Fruit fly (Drosophila melanogaster) whole organism, embryonic: Measurements from ENCODE around the gene CG33702.

ENCODE experiments used
- Ada2b ChIP-seq: fragments of 200-800 bp; sonication (Bioruptor generic); IDR thresholded peaks from 2 replicates; pipeline ENCODE4 v1.3.6; 2022; ENCODE audit warnings: missing biosample characterization, missing genetic modification characterization
- Adf1 ChIP-seq: fragments of 200-800 bp; sonication (Bioruptor generic); IDR thresholded peaks from 2 replicates; pipeline ENCODE4 v1.3.6; 2022; ENCODE audit warnings: missing biosample characterization, missing genetic modification characterization
- Atf-2 ChIP-seq: fragments of 200-800 bp; sonication (Bioruptor generic); optimal IDR thresholded peaks from 2 replicates; lab custom pipeline; 2016; ENCODE audit warnings: missing biosample characterization, missing genetic modification characterization
- Bgb ChIP-seq: fragments of 200-800 bp; sonication (Bioruptor generic); IDR thresholded peaks from 2 replicates; pipeline ENCODE4 v1.3.6; 2022; ENCODE audit warnings: missing biosample characterization, missing genetic modification characterization; ENCODE audit not compliant: partially characterized antibody
- C15 ChIP-seq: fragments of 200-800 bp; sonication (Bioruptor generic); IDR thresholded peaks from 3 replicates; pipeline ENCODE4 v1.3.6; 2022; ENCODE audit warnings: missing biosample characterization, missing genetic modification characterization
- CG11695 ChIP-seq: fragments of 200-800 bp; sonication (Bioruptor generic); IDR thresholded peaks from 3 replicates; pipeline ENCODE4 v1.3.6; 2022; ENCODE audit warnings: missing biosample characterization, missing genetic modification characterization
- CG14050 ChIP-seq: fragments of 200-800 bp; sonication (Bioruptor generic); IDR thresholded peaks from 3 replicates; pipeline ENCODE4 v1.3.6; 2022; ENCODE audit warnings: missing biosample characterization, missing genetic modification characterization
- CG14667 ChIP-seq: fragments of 200-800 bp; sonication (Bioruptor generic); IDR thresholded peaks from 2 replicates; pipeline ENCODE4 v1.3.6; 2022; ENCODE audit warnings: missing biosample characterization, missing genetic modification characterization
- CG15601 ChIP-seq: fragments of 200-800 bp; sonication (Bioruptor generic); optimal IDR thresholded peaks from 3 replicates; lab custom pipeline; 2019; ENCODE audit warnings: missing biosample characterization, mild to moderate bottlenecking, missing genetic modification characterization, moderate library complexity
- CG1602 ChIP-seq: fragments of 200-800 bp; sonication (Bioruptor generic); optimal IDR thresholded peaks from 3 replicates; lab custom pipeline; 2016; ENCODE audit warnings: missing biosample characterization, missing genetic modification characterization
- CG17385 ChIP-seq: fragments of 200-800 bp; sonication (Bioruptor generic); optimal IDR thresholded peaks from 3 replicates; lab custom pipeline; 2018; ENCODE audit warnings: missing biosample characterization, mild to moderate bottlenecking, missing genetic modification characterization
- CG18764 ChIP-seq: fragments of 200-800 bp; sonication (Bioruptor generic); optimal IDR thresholded peaks from 3 replicates; lab custom pipeline; 2016; ENCODE audit warnings: missing biosample characterization, missing genetic modification characterization
- CG2129 ChIP-seq: fragments of 200-800 bp; sonication (Bioruptor generic); IDR thresholded peaks from 2 replicates; pipeline ENCODE4 v1.3.6; 2022; ENCODE audit warnings: missing biosample characterization, missing genetic modification characterization; ENCODE audit not compliant: partially characterized antibody
- CG42726 ChIP-seq: fragments of 200-800 bp; sonication (Bioruptor generic); IDR thresholded peaks from 2 replicates; pipeline ENCODE4 v1.3.6; 2022; ENCODE audit warnings: missing biosample characterization, missing genetic modification characterization; ENCODE audit not compliant: partially characterized antibody
- CG4360 ChIP-seq: fragments of 200-800 bp; sonication (Bioruptor generic); IDR thresholded peaks from 2 replicates; pipeline ENCODE4 v1.3.6; 2022; ENCODE audit warnings: missing biosample characterization, missing genetic modification characterization
- CG6175 ChIP-seq: fragments of 200-800 bp; sonication (Bioruptor generic); IDR thresholded peaks from 3 replicates; pipeline ENCODE4 v1.3.6; 2022; ENCODE audit warnings: missing biosample characterization, missing genetic modification characterization
- CG6854 ChIP-seq: fragments of 200-800 bp; sonication (Bioruptor generic); optimal IDR thresholded peaks from 3 replicates; lab custom pipeline; 2017; ENCODE audit warnings: missing biosample characterization, mild to moderate bottlenecking, missing genetic modification characterization
- CG7928 ChIP-seq: fragments of 200-800 bp; sonication (Bioruptor generic); optimal IDR thresholded peaks from 2 replicates; lab custom pipeline; 2017; ENCODE audit warnings: missing biosample characterization, mild to moderate bottlenecking, missing genetic modification characterization
- CG7987 ChIP-seq: fragments of 200-800 bp; sonication (Bioruptor generic); optimal IDR thresholded peaks from 2 replicates; lab custom pipeline; 2018; ENCODE audit warnings: missing biosample characterization, mild to moderate bottlenecking, missing genetic modification characterization, moderate library complexity
- CG8089 ChIP-seq: fragments of 200-800 bp; sonication (Bioruptor generic); optimal IDR thresholded peaks from 3 replicates; lab custom pipeline; 2016; ENCODE audit warnings: missing biosample characterization, missing genetic modification characterization
- CG8924 ChIP-seq: fragments of 200-800 bp; optimal IDR thresholded peaks from 3 replicates; lab custom pipeline; 2019; ENCODE audit warnings: missing biosample characterization, mild to moderate bottlenecking, missing genetic modification characterization, moderate library complexity
- CG9215 ChIP-seq: fragments of 200-800 bp; sonication (Bioruptor generic); IDR thresholded peaks from 2 replicates; pipeline ENCODE4 v1.3.6; 2022; ENCODE audit warnings: missing biosample characterization, missing genetic modification characterization
- Dref ChIP-seq: fragments of 200-800 bp; sonication (Bioruptor generic); IDR thresholded peaks from 2 replicates; pipeline ENCODE4 v1.3.6; 2022; ENCODE audit warnings: missing biosample characterization, missing genetic modification characterization
- Hr51 ChIP-seq, 2 experiments: fragments of 200-800 bp; sonication (Bioruptor generic); optimal IDR thresholded peaks; 2 replicates in 1 of 2; 3 replicates in 1 of 2; lab custom pipeline; 2016 to 2018; ENCODE audit warnings: missing biosample characterization in 2 of 2, missing genetic modification characterization in 2 of 2, mild to moderate bottlenecking in 1 of 2, moderate library complexity in 1 of 2
- Hsf ChIP-seq: fragments of 200-800 bp; sonication (Bioruptor generic); optimal IDR thresholded peaks from 3 replicates; lab custom pipeline; 2016; ENCODE audit warnings: missing biosample characterization, missing genetic modification characterization
- NC2α ChIP-seq: fragments of 200-800 bp; sonication (Bioruptor generic); optimal IDR thresholded peaks from 2 replicates; lab custom pipeline; 2016; ENCODE audit warnings: missing biosample characterization, missing genetic modification characterization
- Oaz ChIP-seq: fragments of 200-800 bp; sonication (Bioruptor generic); IDR thresholded peaks from 2 replicates; pipeline ENCODE4 v1.3.6; 2022; ENCODE audit warnings: missing biosample characterization, missing genetic modification characterization
- amos ChIP-seq: fragments of 200-800 bp; sonication (Bioruptor generic); IDR thresholded peaks from 2 replicates; pipeline ENCODE4 v1.3.6; 2022; ENCODE audit warnings: missing biosample characterization, missing genetic modification characterization; ENCODE audit not compliant: partially characterized antibody
- aop ChIP-seq: fragments of 200-800 bp; sonication (Bioruptor generic); IDR thresholded peaks from 2 replicates; pipeline ENCODE4 v1.3.6; 2022; ENCODE audit warnings: missing biosample characterization, missing genetic modification characterization
- ase ChIP-seq: fragments of 200-800 bp; sonication (Bioruptor generic); IDR thresholded peaks from 3 replicates; pipeline ENCODE4 v1.3.6; 2022; ENCODE audit warnings: missing biosample characterization, missing genetic modification characterization
- az2 ChIP-seq: fragments of 200-800 bp; sonication (Bioruptor generic); optimal IDR thresholded peaks from 3 replicates; lab custom pipeline; 2016; ENCODE audit warnings: missing biosample characterization, missing genetic modification characterization
- cad ChIP-seq: fragments of >200 bp; optimal IDR thresholded peaks from 2 replicates; lab custom pipeline; 2017; ENCODE audit warnings: missing biosample characterization, missing genetic modification characterization
- fd3F ChIP-seq: fragments of 200-800 bp; sonication (Bioruptor generic); optimal IDR thresholded peaks from 2 replicates; lab custom pipeline; 2018; ENCODE audit warnings: missing biosample characterization, mild to moderate bottlenecking, missing genetic modification characterization, moderate library complexity
- grau ChIP-seq: fragments of 200-800 bp; optimal IDR thresholded peaks from 3 replicates; lab custom pipeline; 2019; ENCODE audit warnings: missing biosample characterization, mild to moderate bottlenecking, missing genetic modification characterization, moderate library complexity
- grn ChIP-seq: fragments of 200-800 bp; sonication (Bioruptor generic); optimal IDR thresholded peaks from 3 replicates; lab custom pipeline; 2017; ENCODE audit warnings: missing biosample characterization, missing genetic modification characterization
- gsb-n ChIP-seq: fragments of 200-800 bp; sonication (Bioruptor generic); optimal IDR thresholded peaks from 3 replicates; lab custom pipeline; 2018; ENCODE audit warnings: missing biosample characterization, mild to moderate bottlenecking, missing genetic modification characterization
- inv ChIP-seq: fragments of 200-800 bp; sonication (Bioruptor generic); IDR thresholded peaks from 2 replicates; pipeline ENCODE4 v1.3.6; 2022; ENCODE audit warnings: missing biosample characterization, missing genetic modification characterization; ENCODE audit not compliant: partially characterized antibody
- lilli ChIP-seq: fragments of 200-800 bp; sonication (Bioruptor generic); optimal IDR thresholded peaks from 3 replicates; lab custom pipeline; 2016; ENCODE audit warnings: missing biosample characterization, missing genetic modification characterization
- maf-S ChIP-seq: fragments of 200-800 bp; sonication (Bioruptor generic); optimal IDR thresholded peaks from 2 replicates; lab custom pipeline; 2016; ENCODE audit warnings: missing biosample characterization, missing genetic modification characterization
- mld ChIP-seq: fragments of 200-800 bp; sonication (Bioruptor generic); IDR thresholded peaks from 3 replicates; pipeline ENCODE4 v1.3.6; 2022; ENCODE audit warnings: missing biosample characterization, missing genetic modification characterization; ENCODE audit not compliant: partially characterized antibody
- nom ChIP-seq: fragments of 200-800 bp; sonication (Bioruptor generic); optimal IDR thresholded peaks from 2 replicates; lab custom pipeline; 2017; ENCODE audit warnings: missing biosample characterization, missing genetic modification characterization, mild to moderate bottlenecking, moderate library complexity, missing genetic modification reagents
- odd ChIP-seq: fragments of 200-800 bp; sonication (Bioruptor generic); optimal IDR thresholded peaks from 2 replicates; lab custom pipeline; 2017; ENCODE audit warnings: missing biosample characterization, mild to moderate bottlenecking, missing genetic modification characterization
- pnt ChIP-seq: fragments of 200-800 bp; sonication (Bioruptor generic); optimal IDR thresholded peaks from 3 replicates; lab custom pipeline; 2016; ENCODE audit warnings: missing biosample characterization, missing genetic modification characterization
- psq ChIP-seq: fragments of 200-800 bp; sonication (Bioruptor generic); optimal IDR thresholded peaks from 2 replicates; lab custom pipeline; 2017; ENCODE audit warnings: missing biosample characterization, missing genetic modification characterization
- slou ChIP-seq: fragments of 200-800 bp; sonication (Bioruptor generic); optimal IDR thresholded peaks from 3 replicates; lab custom pipeline; 2016; ENCODE audit warnings: missing biosample characterization, missing genetic modification characterization
- sob ChIP-seq: fragments of 200-800 bp; sonication (Bioruptor generic); IDR thresholded peaks from 2 replicates; pipeline ENCODE4 v1.3.6; 2022; ENCODE audit warnings: missing biosample characterization, missing genetic modification characterization
- tap ChIP-seq: fragments of 200-800 bp; optimal IDR thresholded peaks from 3 replicates; lab custom pipeline; 2019; ENCODE audit warnings: missing biosample characterization, mild to moderate bottlenecking, missing genetic modification characterization, moderate library complexity
- tgo ChIP-seq: fragments of 200-800 bp; sonication (Bioruptor generic); IDR thresholded peaks from 3 replicates; pipeline ENCODE4 v1.3.6; 2022; ENCODE audit warnings: missing biosample characterization, missing genetic modification characterization
- tll ChIP-seq, 2 experiments: fragments of 200-800 bp in 1 of 2; fragments of >200 bp in 1 of 2; sonication (Bioruptor generic) in 1 of 2; optimal IDR thresholded peaks; 2 replicates each; lab custom pipeline; 2017 to 2019; ENCODE audit warnings: missing biosample characterization in 2 of 2, missing genetic modification characterization in 2 of 2, mild to moderate bottlenecking in 1 of 2, moderate library complexity in 1 of 2
- vnd ChIP-seq: fragments of 200-800 bp; sonication (Bioruptor generic); IDR thresholded peaks from 3 replicates; pipeline ENCODE4 v1.3.6; 2022; ENCODE audit warnings: missing biosample characterization, missing genetic modification characterization; ENCODE audit not compliant: partially characterized antibody
- wek ChIP-seq: fragments of 200-800 bp; sonication (Bioruptor generic); optimal IDR thresholded peaks from 3 replicates; lab custom pipeline; 2018; ENCODE audit warnings: missing biosample characterization, mild to moderate bottlenecking, missing genetic modification characterization, moderate library complexity

CG33702 gene

DNA sequence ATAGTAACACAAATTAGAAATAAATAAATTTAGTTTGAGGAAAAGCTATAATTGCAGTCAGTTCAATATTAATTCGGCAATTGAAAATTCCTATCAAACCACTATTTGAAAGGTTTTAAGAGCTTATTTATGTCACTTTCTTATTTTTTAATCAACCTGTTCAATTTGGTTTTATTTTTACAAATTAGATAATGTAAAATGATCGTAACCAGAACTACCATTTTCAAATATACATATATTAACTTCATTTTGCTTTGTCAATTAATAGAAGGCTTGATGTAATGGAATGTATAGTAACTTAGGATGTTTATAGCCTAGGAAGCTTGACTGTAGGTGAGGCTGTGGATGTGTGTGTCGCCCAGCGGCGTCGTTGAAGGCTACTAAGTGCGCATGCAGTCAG, 46.6 kb downstream of the CG33702 start (continued):
- TF ChIP-seq CG1602 (GFP tag; lab: Kevin White, UChicago): peak; percentile 4
- no peak for TF ChIP-seq tgo (GFP tag; lab: Robert Waterston, UW)
- TF ChIP-seq odd (GFP tag; lab: Kevin White, UChicago): no peak
- no peak for TF ChIP-seq CG11695 (GFP tag; lab: Robert Waterston, UW)
- no peak for TF ChIP-seq wek (GFP tag; lab: Kevin White, UChicago)
- TF ChIP-seq grn (GFP tag; lab: Kevin White, UChicago): no peak
- TF ChIP-seq nom: no peak
- TF ChIP-seq C15 (GFP tag; lab: Robert Waterston, UW): no peak
- peak in 1 of 2 experiments; percentile 43 for TF ChIP-seq Hr51 (GFP tag; optimal IDR thresholded peaks at IDR 0.05; lab: Kevin White, UChicago)
- TF ChIP-seq Ada2b (GFP tag; lab: Robert Waterston, UW): no peak
- peak; percentile 88 for TF ChIP-seq grau (tag; lab: Kevin White, UChicago)
- no peak for TF ChIP-seq amos (GFP tag; lab: Robert Waterston, UW)
- no peak for TF ChIP-seq CG8089 (GFP tag; lab: Kevin White, UChicago)
- TF ChIP-seq CG8924 (tag; lab: Kevin White, UChicago): peak; percentile 41
- no peak for TF ChIP-seq aop (GFP tag; lab: Robert Waterston, UW)
- TF ChIP-seq az2 (GFP tag; lab: Kevin White, UChicago): peak; percentile 15
- no peak for TF ChIP-seq vnd (GFP tag; lab: Robert Waterston, UW)
- peak; percentile 29 for TF ChIP-seq lilli (GFP tag; lab: Kevin White, UChicago)
- no peak for TF ChIP-seq NC2α
- TF ChIP-seq ase (GFP tag; lab: Robert Waterston, UW): no peak
- no peak for TF ChIP-seq CG2129 (GFP tag; lab: Robert Waterston, UW)
- no peak for TF ChIP-seq inv (GFP tag; lab: Robert Waterston, UW)
- no peak for TF ChIP-seq CG7928
- TF ChIP-seq CG15601 (tag; lab: Kevin White, UChicago): peak; percentile 10
- TF ChIP-seq slou: no peak
- no peak for TF ChIP-seq gsb-n (tag; lab: Kevin White, UChicago)
- TF ChIP-seq CG17385 (GFP tag; lab: Kevin White, UChicago): no peak
- TF ChIP-seq fd3F (GFP tag; lab: Kevin White, UChicago): no peak
- no peak for TF ChIP-seq CG6175 (GFP tag; lab: Robert Waterston, UW)
- TF ChIP-seq CG4360 (GFP tag; lab: Robert Waterston, UW): no peak
- TF ChIP-seq CG9215 (GFP tag; lab: Robert Waterston, UW): peak; percentile 31; the same call in 1 of the 2 replicates
- no peak for TF ChIP-seq CG18764 (GFP tag; lab: Kevin White, UChicago)
- no peak for TF ChIP-seq CG14667 (GFP tag; lab: Robert Waterston, UW)
- no peak for TF ChIP-seq CG7987
- peak; percentile 8 for TF ChIP-seq Hsf
- no peak for TF ChIP-seq sob
- no peak for TF ChIP-seq CG6854 (GFP tag; lab: Kevin White, UChicago)
- no peak for TF ChIP-seq Bgb (GFP tag; lab: Robert Waterston, UW)
- no peak for TF ChIP-seq pnt (GFP tag; lab: Kevin White, UChicago)
- no peak for TF ChIP-seq CG42726 (GFP tag; lab: Robert Waterston, UW)
- TF ChIP-seq Adf1 (GFP tag; lab: Robert Waterston, UW): no peak
- no peak for TF ChIP-seq mld
- no peak for TF ChIP-seq Dref (GFP tag; lab: Robert Waterston, UW)
- no peak for TF ChIP-seq tap (tag; lab: Kevin White, UChicago)
- TF ChIP-seq tll (GFP tag; optimal IDR thresholded peaks at IDR 0.05; lab: Kevin White, UChicago): no peak
- TF ChIP-seq Oaz (GFP tag; lab: Robert Waterston, UW): no peak
- TF ChIP-seq psq (GFP tag; lab: Kevin White, UChicago): no peak
- no peak for TF ChIP-seq maf-S (GFP tag; lab: Kevin White, UChicago)
- no peak for TF ChIP-seq CG14050
- no peak for TF ChIP-seq cad (GFP tag; lab: Kevin White, UChicago)
- no peak for TF ChIP-seq Atf-2 (GFP tag; lab: Kevin White, UChicago)
